Worm (Caenorhabditis elegans) whole organism, L1 larva: ENCODE measurements around the gene cal-1.
"Not testable (repeated sequence)": the region's sequence is repeated elsewhere in the genome, so short reads cannot be mapped to it uniquely, and the experiment has no call there.

Experiments used
- C34B4.2 ChIP-seq: sonication (generic microtip); optimal IDR thresholded peaks from 2 replicates; lab custom pipeline; 2017; ENCODE audit warnings: mild to moderate bottlenecking, missing genetic modification characterization, missing compliant biosample characterization
- F16B12.6 ChIP-seq: fragments of 150-350 bp; optimal IDR thresholded peaks from 2 replicates; lab custom pipeline; 2014; ENCODE audit warnings: missing biosample characterization, missing genetic modification characterization
- aha-1 ChIP-seq: fragments of 150-350 bp; optimal IDR thresholded peaks from 2 replicates; lab custom pipeline; 2014; ENCODE audit warnings: missing biosample characterization, missing genetic modification characterization
- alr-1 ChIP-seq: fragments of 200-800 bp; sonication (Bioruptor generic); optimal IDR thresholded peaks from 2 replicates; lab custom pipeline; 2018; ENCODE audit warnings: borderline replicate concordance, mild to moderate bottlenecking, missing genetic modification characterization, missing compliant biosample characterization
- aly-2 ChIP-seq: fragments of 150-350 bp; optimal IDR thresholded peaks from 2 replicates; lab custom pipeline; 2014; ENCODE audit warnings: missing biosample characterization, missing genetic modification characterization
- ama-1 ChIP-seq: fragments of 150-350 bp; optimal IDR thresholded peaks from 2 replicates; lab custom pipeline; 2014
- blmp-1 ChIP-seq: fragments of 150-350 bp; optimal IDR thresholded peaks from 2 replicates; lab custom pipeline; 2014; ENCODE audit warnings: missing biosample characterization, missing genetic modification characterization
- ceh-63 ChIP-seq: fragments of 200-800 bp; sonication (Bioruptor generic); optimal IDR thresholded peaks from 2 replicates; lab custom pipeline; 2018; ENCODE audit warnings: mild to moderate bottlenecking, missing genetic modification characterization, missing compliant biosample characterization
- ceh-8 ChIP-seq: fragments of 200-800 bp; sonication (Bioruptor generic); optimal IDR thresholded peaks from 2 replicates; lab custom pipeline; 2018; ENCODE audit warnings: mild to moderate bottlenecking, missing genetic modification characterization, moderate library complexity, missing compliant biosample characterization
- ces-1 ChIP-seq: fragments of 150-350 bp; optimal IDR thresholded peaks from 2 replicates; lab custom pipeline; 2014; ENCODE audit warnings: missing biosample characterization, missing genetic modification reagents, missing genetic modification characterization
- efl-1 ChIP-seq, 4 experiments: fragments of 150-350 bp; optimal IDR thresholded peaks in 3 of 4; peaks in 1 of 4; 1 replicate in 1 of 4; 2 replicates in 3 of 4; lab custom pipeline; 2014; ENCODE audit warnings: missing biosample characterization in 2 of 4, missing genetic modification characterization in 2 of 4, missing genetic modification reagents in 2 of 4
- efl-3 ChIP-seq: fragments of 200-800 bp; sonication (Bioruptor generic); optimal IDR thresholded peaks from 2 replicates; lab custom pipeline; 2018; ENCODE audit warnings: mild to moderate bottlenecking, missing genetic modification characterization, missing compliant biosample characterization
- elt-3 ChIP-seq, 6 experiments: fragments of 150-350 bp in 1 of 6; sonication (generic microtip); optimal IDR thresholded peaks; 2 replicates each; lab custom pipeline; 2017 to 2018; ENCODE audit warnings: missing biosample characterization in 6 of 6, missing genetic modification characterization in 6 of 6, inconsistent platforms in 1 of 6
- fkh-10 ChIP-seq: sonication (generic microtip); optimal IDR thresholded peaks from 2 replicates; lab custom pipeline; 2017; ENCODE audit warnings: missing biosample characterization, missing genetic modification reagents, missing genetic modification characterization
- fos-1 ChIP-seq: fragments of 150-350 bp; optimal IDR thresholded peaks from 2 replicates; lab custom pipeline; 2014; ENCODE audit warnings: missing biosample characterization, missing genetic modification characterization
- hlh-17 ChIP-seq: fragments of 200-800 bp; sonication (Bioruptor generic); optimal IDR thresholded peaks from 2 replicates; lab custom pipeline; 2018; ENCODE audit warnings: missing genetic modification characterization, mild to moderate bottlenecking, missing compliant biosample characterization, moderate library complexity, borderline replicate concordance
- hlh-4 ChIP-seq: sonication (generic microtip); optimal IDR thresholded peaks from 2 replicates; lab custom pipeline; 2016; ENCODE audit warnings: mild to moderate bottlenecking, missing genetic modification characterization, missing compliant biosample characterization
- irx-1 ChIP-seq: sonication (generic microtip); optimal IDR thresholded peaks from 2 replicates; lab custom pipeline; 2016; ENCODE audit warnings: missing genetic modification characterization, missing compliant biosample characterization
- lin-14 ChIP-seq: fragments of 200-800 bp; sonication (Bioruptor generic); optimal IDR thresholded peaks from 2 replicates; lab custom pipeline; 2018; ENCODE audit warnings: mild to moderate bottlenecking, missing genetic modification characterization, moderate library complexity, missing compliant biosample characterization
- lin-15B ChIP-seq: fragments of 150-350 bp; sonication (generic microtip); optimal IDR thresholded peaks from 3 replicates; lab custom pipeline; 2014; ENCODE audit warnings: missing biosample characterization, missing genetic modification characterization
- lin-39 ChIP-seq: fragments of 150-350 bp; optimal IDR thresholded peaks from 2 replicates; lab custom pipeline; 2014; ENCODE audit warnings: missing biosample characterization, missing genetic modification reagents, missing genetic modification characterization
- lir-3 ChIP-seq: sonication (generic microtip); optimal IDR thresholded peaks from 2 replicates; lab custom pipeline; 2016; ENCODE audit warnings: mild to moderate bottlenecking, missing genetic modification characterization, moderate library complexity, missing compliant biosample characterization; ENCODE audit not compliant: poor library complexity
- lsy-2 ChIP-seq, 2 experiments: fragments of 150-350 bp; optimal IDR thresholded peaks; 2 replicates each; lab custom pipeline; 2014; ENCODE audit warnings: missing biosample characterization in 2 of 2, missing genetic modification characterization in 2 of 2
- mab-9 ChIP-seq: fragments of 200-800 bp; sonication (Bioruptor generic); IDR thresholded peaks from 2 replicates; pipeline ENCODE4 v1.3.6; 2022; ENCODE audit warnings: missing genetic modification reagents, missing genetic modification characterization, missing compliant biosample characterization
- mdl-1 ChIP-seq, 2 experiments: fragments of 150-350 bp; optimal IDR thresholded peaks; 2 replicates each; lab custom pipeline; 2014 to 2017; ENCODE audit warnings: missing biosample characterization in 2 of 2, missing genetic modification characterization in 2 of 2, inconsistent platforms in 1 of 2
- mep-1 ChIP-seq: fragments of 150-350 bp; optimal IDR thresholded peaks from 2 replicates; lab custom pipeline; 2014; ENCODE audit warnings: missing biosample characterization, missing genetic modification characterization
- nhr-12 ChIP-seq: sonication (generic microtip); optimal IDR thresholded peaks from 2 replicates; lab custom pipeline; 2017; ENCODE audit warnings: missing biosample characterization, missing genetic modification characterization
- nhr-19 ChIP-seq: fragments of 200-800 bp; sonication (Bioruptor generic); conservative IDR thresholded peaks from 2 replicates; pipeline ENCODE4 v1.3.6; 2022; ENCODE audit warnings: missing genetic modification characterization, missing compliant biosample characterization
- nhr-20 ChIP-seq: sonication (generic microtip); optimal IDR thresholded peaks from 2 replicates; lab custom pipeline; 2016; ENCODE audit warnings: mild to moderate bottlenecking, missing genetic modification characterization, missing compliant biosample characterization
- nhr-237 ChIP-seq: fragments of 150-350 bp; optimal IDR thresholded peaks from 2 replicates; lab custom pipeline; 2014; ENCODE audit warnings: missing biosample characterization, missing genetic modification characterization
- nhr-28 ChIP-seq: fragments of 150-350 bp; optimal IDR thresholded peaks from 2 replicates; lab custom pipeline; 2014; ENCODE audit warnings: missing biosample characterization, missing genetic modification characterization
- nhr-71 ChIP-seq: sonication (generic microtip); optimal IDR thresholded peaks from 2 replicates; lab custom pipeline; 2016; ENCODE audit warnings: mild to moderate bottlenecking, missing genetic modification characterization, moderate library complexity, missing compliant biosample characterization
- nhr-76 ChIP-seq: sonication (generic microtip); optimal IDR thresholded peaks from 2 replicates; lab custom pipeline; 2017; ENCODE audit warnings: missing biosample characterization, missing genetic modification characterization
- nhr-85 ChIP-seq: sonication (generic microtip); peaks from one replicate; lab custom pipeline; 2016; ENCODE audit warnings: missing genetic modification characterization, inconsistent platforms, missing compliant biosample characterization
- pag-3 ChIP-seq: sonication (generic microtip); optimal IDR thresholded peaks from 2 replicates; lab custom pipeline; 2017; ENCODE audit warnings: missing genetic modification characterization, mild to moderate bottlenecking, missing compliant biosample characterization, antibody characterized with exemption, borderline replicate concordance; ENCODE audit not compliant: insufficient read depth
- pqm-1 ChIP-seq: sonication (generic microtip); optimal IDR thresholded peaks from 3 replicates; lab custom pipeline; 2017; ENCODE audit warnings: missing biosample characterization, missing genetic modification characterization
- rnt-1 ChIP-seq: sonication (generic microtip); optimal IDR thresholded peaks from 2 replicates; lab custom pipeline; 2016; ENCODE audit warnings: mild to moderate bottlenecking, missing genetic modification characterization, moderate library complexity, missing compliant biosample characterization
- snu-23 ChIP-seq: sonication (generic microtip); optimal IDR thresholded peaks from 2 replicates; lab custom pipeline; 2016; ENCODE audit warnings: missing genetic modification characterization, missing compliant biosample characterization
- tbx-2 ChIP-seq: sonication (generic microtip); optimal IDR thresholded peaks from 2 replicates; lab custom pipeline; 2016; ENCODE audit warnings: missing genetic modification characterization, missing compliant biosample characterization
- unc-130 ChIP-seq: fragments of 150-350 bp; optimal IDR thresholded peaks from 2 replicates; lab custom pipeline; 2017; ENCODE audit warnings: missing biosample characterization, missing genetic modification characterization, inconsistent platforms
- unc-86 ChIP-seq: sonication (generic microtip); optimal IDR thresholded peaks from 2 replicates; lab custom pipeline; 2016; ENCODE audit warnings: missing genetic modification characterization, missing compliant biosample characterization
- vab-15 ChIP-seq: sonication (generic microtip); optimal IDR thresholded peaks from 2 replicates; lab custom pipeline; 2017; ENCODE audit warnings: missing genotype, mild to moderate bottlenecking, missing genetic modification characterization, missing compliant biosample characterization

Gene cal-1

ce11 chrV:12512773-12513172 is 4.3 kb downstream of the cal-1 start, which contains the start of the genes T28H10.2 and lgmn-1 (continued):
- no peak for TF ChIP-seq nhr-76 (tag; lab: Kevin White, UChicago)
- no peak for TF ChIP-seq vab-15 (tag; lab: Kevin White, UChicago)
- TF ChIP-seq aly-2 (tag; lab: Kevin White, UChicago), result no peak
- no peak for TF ChIP-seq fkh-10
- TF ChIP-seq ces-1 (GFP tag; lab: Kevin White, UChicago), result no peak
- no peak for TF ChIP-seq F16B12.6
- no peak for TF ChIP-seq fos-1 (tag; lab: Kevin White, UChicago)
- no peak for TF ChIP-seq unc-130 (tag; lab: Kevin White, UChicago)
- TF ChIP-seq ama-1, result no peak
- TF ChIP-seq lin-15B (tag; lab: Kevin White, UChicago), result no peak
- TF ChIP-seq lin-14 (GFP tag; lab: Kevin White, UChicago), result peak; percentile 44
- TF ChIP-seq nhr-237 (tag; lab: Kevin White, UChicago), result no peak
- no peak for TF ChIP-seq nhr-28 (tag; lab: Kevin White, UChicago)
- no peak for TF ChIP-seq irx-1 (tag; lab: Kevin White, UChicago)
- TF ChIP-seq mdl-1 (tag; optimal IDR thresholded peaks at IDR 0.05; lab: Kevin White, UChicago), result no peak
- TF ChIP-seq alr-1 (tag; lab: Kevin White, UChicago), result no peak
- TF ChIP-seq pqm-1 (tag; lab: Kevin White, UChicago), result no peak
- TF ChIP-seq mep-1 (tag; lab: Kevin White, UChicago), result no peak

DNA sequence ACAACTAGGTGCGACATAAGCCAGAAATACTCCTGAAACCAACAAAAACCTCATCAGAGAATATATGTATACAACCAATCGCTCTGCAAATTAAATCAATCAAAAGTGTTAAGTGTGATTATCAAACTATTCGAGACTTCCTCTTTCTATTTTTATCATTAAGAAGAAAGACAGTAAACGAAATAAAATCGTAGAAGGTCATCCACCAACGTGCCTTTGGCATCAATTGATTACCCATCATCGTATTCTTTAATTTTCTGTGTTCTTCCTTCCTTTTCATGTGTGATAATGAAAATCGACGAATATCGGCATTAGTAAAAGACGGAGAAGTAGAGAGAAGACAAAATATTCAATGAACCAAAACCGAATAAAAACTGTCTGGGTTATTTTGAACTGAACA is 5.1 kb downstream of the cal-1 start:
- TF ChIP-seq snu-23 (GFP tag; lab: Kevin White, UChicago) (peak; percentile 14), hlh-4 (no peak), lsy-2 (tag; optimal IDR thresholded peaks at IDR 0.05; lab: Kevin White, UChicago) (peak in 1 of 2 experiments; percentile 26), lin-39 (tag; lab: Kevin White, UChicago) (no peak), tbx-2 (tag; lab: Kevin White, UChicago) (peak; percentile 33), vab-15 (tag; lab: Kevin White, UChicago) (peak; percentile 53), nhr-12 (tag; lab: Kevin White, UChicago) (no peak), mdl-1 (tag; optimal IDR thresholded peaks at IDR 0.05; lab: Kevin White, UChicago) (no peak), unc-86 (tag; lab: Kevin White, UChicago) (no peak), blmp-1 (tag; lab: Kevin White, UChicago) (peak; percentile 1), nhr-19 (GFP tag; lab: Robert Waterston, UW) (no peak), nhr-20 (tag; lab: Kevin White, UChicago) (peak; percentile 23), pag-3 (tag; lab: Kevin White, UChicago) (peak; percentile 61), nhr-85 (tag; lab: Kevin White, UChicago) (peak; percentile 80), nhr-71 (tag; lab: Kevin White, UChicago) (peak; percentile 17), elt-3 (tag; optimal IDR thresholded peaks at IDR 0.05; lab: Kevin White, UChicago) (peak in 4 of 6 experiments; percentile 10 to 68 (median 44)), lin-14 (GFP tag; lab: Kevin White, UChicago) (peak; percentile 56), aha-1 (tag; lab: Kevin White, UChicago) (no peak), mab-9 (GFP tag; lab: Robert Waterston, UW) (no peak)
- TF ChIP-seq, all 84 proteins: peak for 11

ce11 chrV:12509922-12510582 is 7.0 kb downstream of the cal-1 start:
- TF ChIP-seq ceh-8 (GFP tag; lab: Kevin White, UChicago), result peak; percentile 59
- peak; percentile 30 for TF ChIP-seq C34B4.2 (tag; lab: Kevin White, UChicago)
- peak; percentile 64 for TF ChIP-seq nhr-237 (tag; lab: Kevin White, UChicago)
- TF ChIP-seq hlh-17, result peak; percentile 88
- TF ChIP-seq efl-3 (GFP tag; lab: Kevin White, UChicago), result peak; percentile 45
- TF ChIP-seq efl-1 (optimal IDR thresholded peaks at IDR 0.05; lab: Kevin White, UChicago), result not testable (repeated sequence)
- TF ChIP-seq efl-1 (GFP tag; optimal IDR thresholded peaks at IDR 0.05 in 1 of 2; lab: Kevin White, UChicago), result peak in 1 of 2 experiments; percentile 80
- TF ChIP-seq ceh-63 (GFP tag; lab: Kevin White, UChicago), result peak; percentile 58
- peak; percentile 76 for TF ChIP-seq rnt-1
- TF ChIP-seq lir-3 (tag; lab: Kevin White, UChicago), result peak; percentile 70
- TF ChIP-seq, all 84 proteins: peak for 9; not testable (repeated sequence) for 75
